Worm (Caenorhabditis elegans) whole organism, L1 larva: Measurements from ENCODE around the gene rpi-2.

Experiments used
- C04F5.9 ChIP-seq: sonication (generic microtip); optimal IDR thresholded peaks from 2 replicates; lab custom pipeline; 2016; ENCODE audit warnings: missing genetic modification characterization, missing compliant biosample characterization
- F16B12.6 ChIP-seq: fragments of 150-350 bp; optimal IDR thresholded peaks from 2 replicates; lab custom pipeline; 2014; ENCODE audit warnings: missing biosample characterization, missing genetic modification characterization
- ama-1 ChIP-seq: fragments of 150-350 bp; optimal IDR thresholded peaks from 2 replicates; lab custom pipeline; 2014
- blmp-1 ChIP-seq: fragments of 150-350 bp; optimal IDR thresholded peaks from 2 replicates; lab custom pipeline; 2014; ENCODE audit warnings: missing biosample characterization, missing genetic modification characterization
- ceh-63 ChIP-seq: fragments of 200-800 bp; sonication (Bioruptor generic); optimal IDR thresholded peaks from 2 replicates; lab custom pipeline; 2018; ENCODE audit warnings: mild to moderate bottlenecking, missing genetic modification characterization, missing compliant biosample characterization
- ceh-8 ChIP-seq: fragments of 200-800 bp; sonication (Bioruptor generic); optimal IDR thresholded peaks from 2 replicates; lab custom pipeline; 2018; ENCODE audit warnings: mild to moderate bottlenecking, missing genetic modification characterization, moderate library complexity, missing compliant biosample characterization
- ceh-82 ChIP-seq, 3 experiments: fragments of 150-350 bp in 1 of 3; sonication (generic microtip) in 2 of 3; optimal IDR thresholded peaks; 2 replicates each; lab custom pipeline; 2014 to 2017; ENCODE audit warnings: missing biosample characterization in 3 of 3, missing genetic modification characterization in 3 of 3
- ceh-88 ChIP-seq: fragments of 200-800 bp; sonication (Bioruptor generic); IDR thresholded peaks from 2 replicates; pipeline ENCODE4 v1.3.6; 2022; ENCODE audit warnings: missing genetic modification characterization, missing compliant biosample characterization
- efl-1 ChIP-seq, 4 experiments: fragments of 150-350 bp; optimal IDR thresholded peaks in 3 of 4; peaks in 1 of 4; 1 replicate in 1 of 4; 2 replicates in 3 of 4; lab custom pipeline; 2014; ENCODE audit warnings: missing biosample characterization in 2 of 4, missing genetic modification characterization in 2 of 4, missing genetic modification reagents in 2 of 4
- efl-3 ChIP-seq: fragments of 200-800 bp; sonication (Bioruptor generic); optimal IDR thresholded peaks from 2 replicates; lab custom pipeline; 2018; ENCODE audit warnings: mild to moderate bottlenecking, missing genetic modification characterization, missing compliant biosample characterization
- egl-13 ChIP-seq: sonication (generic microtip); optimal IDR thresholded peaks from 2 replicates; lab custom pipeline; 2016; ENCODE audit warnings: missing genotype, missing genetic modification reagents, missing genetic modification characterization, missing compliant biosample characterization
- elt-2 ChIP-seq: sonication (generic microtip); optimal IDR thresholded peaks from 2 replicates; lab custom pipeline; 2016; ENCODE audit warnings: missing genetic modification characterization, mild to moderate bottlenecking, inconsistent platforms, missing compliant biosample characterization, missing genetic modification reagents
- ets-5 ChIP-seq: fragments of 200-800 bp; sonication (Bioruptor generic); IDR thresholded peaks from 2 replicates; pipeline ENCODE4 v1.3.6; 2022; ENCODE audit warnings: missing genetic modification characterization, missing compliant biosample characterization
- fkh-4 ChIP-seq: sonication (generic microtip); optimal IDR thresholded peaks from 2 replicates; lab custom pipeline; 2016; ENCODE audit warnings: missing compliant biosample characterization, missing genetic modification characterization, borderline replicate concordance
- hpl-2 ChIP-seq: fragments of 150-350 bp; optimal IDR thresholded peaks from 2 replicates; lab custom pipeline; 2014; ENCODE audit warnings: missing biosample characterization, missing genetic modification reagents, missing genetic modification characterization
- isw-1 ChIP-seq: fragments of 200-800 bp; sonication (Bioruptor generic); IDR thresholded peaks from 2 replicates; pipeline ENCODE4 v1.3.6; 2022; ENCODE audit warnings: missing genetic modification characterization, missing compliant biosample characterization
- lin-13 ChIP-seq: fragments of 150-350 bp; optimal IDR thresholded peaks from 2 replicates; lab custom pipeline; 2014; ENCODE audit warnings: missing biosample characterization, missing genetic modification reagents, missing genetic modification characterization
- lin-14 ChIP-seq: fragments of 200-800 bp; sonication (Bioruptor generic); optimal IDR thresholded peaks from 2 replicates; lab custom pipeline; 2018; ENCODE audit warnings: mild to moderate bottlenecking, missing genetic modification characterization, moderate library complexity, missing compliant biosample characterization
- lin-15B ChIP-seq: fragments of 150-350 bp; sonication (generic microtip); optimal IDR thresholded peaks from 3 replicates; lab custom pipeline; 2014; ENCODE audit warnings: missing biosample characterization, missing genetic modification characterization
- lin-35 ChIP-seq, 2 experiments: fragments of 150-350 bp; optimal IDR thresholded peaks; 2 replicates each; lab custom pipeline; 2014; ENCODE audit warnings: missing biosample characterization in 2 of 2, missing genetic modification characterization in 2 of 2, missing genetic modification reagents in 2 of 2
- lin-39 ChIP-seq: fragments of 150-350 bp; optimal IDR thresholded peaks from 2 replicates; lab custom pipeline; 2014; ENCODE audit warnings: missing biosample characterization, missing genetic modification reagents, missing genetic modification characterization
- mab-9 ChIP-seq: fragments of 200-800 bp; sonication (Bioruptor generic); IDR thresholded peaks from 2 replicates; pipeline ENCODE4 v1.3.6; 2022; ENCODE audit warnings: missing genetic modification reagents, missing genetic modification characterization, missing compliant biosample characterization
- mdl-1 ChIP-seq, 2 experiments: fragments of 150-350 bp; optimal IDR thresholded peaks; 2 replicates each; lab custom pipeline; 2014 to 2017; ENCODE audit warnings: missing biosample characterization in 2 of 2, missing genetic modification characterization in 2 of 2, inconsistent platforms in 1 of 2
- mep-1 ChIP-seq: fragments of 150-350 bp; optimal IDR thresholded peaks from 2 replicates; lab custom pipeline; 2014; ENCODE audit warnings: missing biosample characterization, missing genetic modification characterization
- nhr-11 ChIP-seq: fragments of 150-350 bp; optimal IDR thresholded peaks from 2 replicates; lab custom pipeline; 2014; ENCODE audit warnings: missing biosample characterization, missing genetic modification characterization
- nhr-12 ChIP-seq: sonication (generic microtip); optimal IDR thresholded peaks from 2 replicates; lab custom pipeline; 2017; ENCODE audit warnings: missing biosample characterization, missing genetic modification characterization
- nhr-237 ChIP-seq: fragments of 150-350 bp; optimal IDR thresholded peaks from 2 replicates; lab custom pipeline; 2014; ENCODE audit warnings: missing biosample characterization, missing genetic modification characterization
- nhr-47 ChIP-seq: sonication (generic microtip); optimal IDR thresholded peaks from 2 replicates; lab custom pipeline; 2016; ENCODE audit warnings: mild to moderate bottlenecking, missing genetic modification characterization, moderate library complexity, missing compliant biosample characterization
- nhr-71 ChIP-seq: sonication (generic microtip); optimal IDR thresholded peaks from 2 replicates; lab custom pipeline; 2016; ENCODE audit warnings: mild to moderate bottlenecking, missing genetic modification characterization, moderate library complexity, missing compliant biosample characterization
- nhr-76 ChIP-seq: sonication (generic microtip); optimal IDR thresholded peaks from 2 replicates; lab custom pipeline; 2017; ENCODE audit warnings: missing biosample characterization, missing genetic modification characterization
- nhr-77 ChIP-seq: fragments of 150-350 bp; optimal IDR thresholded peaks from 2 replicates; lab custom pipeline; 2014; ENCODE audit warnings: missing biosample characterization, missing genetic modification characterization
- nhr-84 ChIP-seq: sonication (generic microtip); optimal IDR thresholded peaks from 2 replicates; lab custom pipeline; 2017; ENCODE audit warnings: missing biosample characterization, missing genetic modification characterization
- nhr-90 ChIP-seq: sonication (generic microtip); optimal IDR thresholded peaks from 2 replicates; lab custom pipeline; 2016; ENCODE audit warnings: mild to moderate bottlenecking, missing genetic modification characterization, missing compliant biosample characterization; ENCODE audit not compliant: poor library complexity
- pag-3 ChIP-seq: sonication (generic microtip); optimal IDR thresholded peaks from 2 replicates; lab custom pipeline; 2017; ENCODE audit warnings: missing genetic modification characterization, mild to moderate bottlenecking, missing compliant biosample characterization, antibody characterized with exemption, borderline replicate concordance; ENCODE audit not compliant: insufficient read depth
- pax-3 ChIP-seq: fragments of 200-800 bp; sonication (Bioruptor generic); optimal IDR thresholded peaks from 2 replicates; lab custom pipeline; 2018; ENCODE audit warnings: mild to moderate bottlenecking, missing genetic modification characterization, moderate library complexity, missing compliant biosample characterization
- pqm-1 ChIP-seq: sonication (generic microtip); optimal IDR thresholded peaks from 3 replicates; lab custom pipeline; 2017; ENCODE audit warnings: missing biosample characterization, missing genetic modification characterization
- rnt-1 ChIP-seq: sonication (generic microtip); optimal IDR thresholded peaks from 2 replicates; lab custom pipeline; 2016; ENCODE audit warnings: mild to moderate bottlenecking, missing genetic modification characterization, moderate library complexity, missing compliant biosample characterization
- skn-1 ChIP-seq: fragments of 150-350 bp; optimal IDR thresholded peaks from 2 replicates; lab custom pipeline; 2014; ENCODE audit warnings: missing biosample characterization, missing genetic modification characterization
- snu-23 ChIP-seq: sonication (generic microtip); optimal IDR thresholded peaks from 2 replicates; lab custom pipeline; 2016; ENCODE audit warnings: missing genetic modification characterization, missing compliant biosample characterization
- sptf-1 ChIP-seq: fragments of 150-350 bp; optimal IDR thresholded peaks from 2 replicates; lab custom pipeline; 2014; ENCODE audit warnings: missing biosample characterization, missing genetic modification characterization
- sup-37 ChIP-seq: fragments of 200-800 bp; sonication (Bioruptor generic); optimal IDR thresholded peaks from 2 replicates; lab custom pipeline; 2018; ENCODE audit warnings: mild to moderate bottlenecking, missing genetic modification characterization, missing compliant biosample characterization
- swsn-7 ChIP-seq: sonication (generic microtip); optimal IDR thresholded peaks from 2 replicates; lab custom pipeline; 2016; ENCODE audit warnings: missing genetic modification characterization, missing compliant biosample characterization
- tbx-2 ChIP-seq: sonication (generic microtip); optimal IDR thresholded peaks from 2 replicates; lab custom pipeline; 2016; ENCODE audit warnings: missing genetic modification characterization, missing compliant biosample characterization
- zip-4 ChIP-seq: fragments of 200-800 bp; sonication (Bioruptor generic); optimal IDR thresholded peaks from 2 replicates; lab custom pipeline; 2018; ENCODE audit warnings: mild to moderate bottlenecking, missing genetic modification characterization, moderate library complexity, missing compliant biosample characterization

rpi-2 gene

DNA sequence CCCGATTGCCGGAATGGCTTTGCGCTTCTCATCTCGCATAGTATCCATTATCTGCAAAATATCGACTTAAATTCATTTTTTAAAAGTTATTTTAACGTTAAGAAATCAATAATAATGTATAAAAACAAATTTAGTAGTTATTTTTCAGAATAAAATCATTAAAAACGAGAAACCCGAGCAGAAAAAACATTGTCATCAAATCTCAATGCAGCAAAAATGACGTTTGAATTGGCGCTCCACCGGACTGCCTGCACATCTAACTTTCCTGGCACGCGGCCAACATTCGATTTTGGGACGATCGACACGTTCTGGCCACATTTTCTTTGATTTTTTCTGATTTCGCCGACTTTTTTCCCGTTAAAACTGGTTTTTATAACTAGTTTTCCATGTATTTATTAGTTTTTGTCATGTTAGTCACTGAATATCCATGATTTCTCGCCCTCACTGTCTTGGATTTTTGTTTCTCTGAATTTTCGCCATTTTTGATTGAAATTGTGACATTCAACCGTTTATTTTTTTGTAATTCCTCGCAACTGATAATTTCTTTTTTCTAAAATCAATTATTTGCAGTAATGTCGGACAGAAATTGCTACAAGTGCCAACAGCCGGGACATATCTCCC lies 1.3 kb upstream of the rpi-2 start, which contains the start of the genes pbs-1 and K08D12.3 (continued):
- TF ChIP-seq swsn-7 (tag; lab: Kevin White, UChicago) (peak; percentile 84), nhr-90 (tag; lab: Kevin White, UChicago) (peak; percentile 84), mdl-1 (tag; optimal IDR thresholded peaks at IDR 0.05; lab: Kevin White, UChicago) (peak in 1 of 2 experiments; percentile 80), pag-3 (tag; lab: Kevin White, UChicago) (no peak), ceh-82 (tag; optimal IDR thresholded peaks at IDR 0.05; lab: Kevin White, UChicago) (peak; percentile 74 to 84 (median 77)), sptf-1 (tag; lab: Kevin White, UChicago) (no peak), zip-4 (GFP tag; lab: Kevin White, UChicago) (peak; percentile 42), hpl-2 (GFP tag; lab: Kevin White, UChicago) (peak; percentile 21), fkh-4 (tag; lab: Kevin White, UChicago) (no peak), skn-1 (peak; percentile 98), nhr-77 (peak; percentile 58), C04F5.9 (tag; lab: Kevin White, UChicago) (no peak), lin-39 (peak; percentile 73), F16B12.6 (tag; lab: Kevin White, UChicago) (peak; percentile 39), ceh-88 (GFP tag; lab: Robert Waterston, UW) (peak; percentile 41; the same call in 1 of the 2 replicates), tbx-2 (peak; percentile 80), nhr-11 (peak; percentile 50), efl-1 (optimal IDR thresholded peaks at IDR 0.05; lab: Kevin White, UChicago) (peak; percentile 70 to 93), efl-1 (GFP tag; optimal IDR thresholded peaks at IDR 0.05 in 1 of 2; lab: Kevin White, UChicago) (peak; percentile 92 to 99), rnt-1 (tag; lab: Kevin White, UChicago) (peak; percentile 89), snu-23 (GFP tag; lab: Kevin White, UChicago) (peak; percentile 87), lin-35 (GFP tag; optimal IDR thresholded peaks at IDR 0.05; lab: Kevin White, UChicago) (peak; percentile 94 to 95), nhr-47 (tag; lab: Kevin White, UChicago) (peak; percentile 87), nhr-237 (tag; lab: Kevin White, UChicago) (no peak), lin-14 (GFP tag; lab: Kevin White, UChicago) (peak; percentile 88), efl-3 (GFP tag; lab: Kevin White, UChicago) (no peak), ets-5 (no peak), nhr-76 (tag; lab: Kevin White, UChicago) (no peak), ceh-8 (GFP tag; lab: Kevin White, UChicago) (no peak), lin-13 (GFP tag; lab: Kevin White, UChicago) (peak; percentile 87), elt-2 (tag; lab: Kevin White, UChicago) (peak; percentile 33), nhr-84 (tag; lab: Kevin White, UChicago) (no peak), lin-15B (peak; percentile 78)

DNA sequence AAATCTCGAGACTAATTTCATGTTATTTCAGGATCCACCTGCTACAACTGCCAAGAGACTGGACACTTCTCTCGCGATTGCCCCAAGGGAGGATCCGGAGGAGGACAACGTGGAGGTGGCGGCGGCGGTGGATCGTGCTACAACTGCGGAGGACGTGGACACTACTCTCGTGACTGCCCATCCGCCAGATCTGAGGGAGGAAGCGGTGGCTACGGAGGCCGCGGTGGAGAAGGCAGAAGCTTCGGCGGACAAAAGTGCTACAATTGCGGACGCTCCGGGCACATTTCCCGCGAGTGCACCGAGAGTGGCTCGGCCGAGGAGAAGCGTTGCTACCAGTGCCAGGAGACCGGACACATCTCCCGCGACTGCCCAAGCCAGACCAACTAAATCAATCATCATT lies 527 bp upstream of the rpi-2 start:
- TF ChIP-seq ama-1 (lab: Kevin White, UChicago), result no peak
- TF ChIP-seq nhr-71 (tag; lab: Kevin White, UChicago), result no peak
- TF ChIP-seq mab-9 (GFP tag; lab: Robert Waterston, UW), result 0 out of 2 replicates have a peak, but pooled peaks have one; percentile 31
- no peak for TF ChIP-seq snu-23 (GFP tag; lab: Kevin White, UChicago)
- no peak for TF ChIP-seq mep-1
- peak; percentile 49 for TF ChIP-seq ceh-8 (GFP tag; lab: Kevin White, UChicago)
- no peak for TF ChIP-seq lin-13 (GFP tag; lab: Kevin White, UChicago)
- TF ChIP-seq nhr-12 (tag; lab: Kevin White, UChicago), result no peak
- TF ChIP-seq skn-1, result no peak
- TF ChIP-seq zip-4 (GFP tag; lab: Kevin White, UChicago), result no peak
- no peak for TF ChIP-seq pax-3
- TF ChIP-seq pqm-1 (tag; lab: Kevin White, UChicago), result no peak
- no peak for TF ChIP-seq isw-1 (GFP tag; lab: Robert Waterston, UW)
- TF ChIP-seq sup-37 (GFP tag; lab: Kevin White, UChicago), result no peak
- no peak for TF ChIP-seq elt-2 (tag; lab: Kevin White, UChicago)
- TF ChIP-seq hpl-2 (GFP tag; lab: Kevin White, UChicago), result no peak
- no peak for TF ChIP-seq lin-14 (GFP tag; lab: Kevin White, UChicago)
- no peak for TF ChIP-seq egl-13 (tag; lab: Kevin White, UChicago)
- no peak for TF ChIP-seq ceh-63 (GFP tag; lab: Kevin White, UChicago)
- TF ChIP-seq efl-1 (optimal IDR thresholded peaks at IDR 0.05; lab: Kevin White, UChicago), result no peak
- TF ChIP-seq efl-1 (GFP tag; optimal IDR thresholded peaks at IDR 0.05 in 1 of 2; lab: Kevin White, UChicago), result peak in 1 of 2 experiments; percentile 69
- no peak for TF ChIP-seq ceh-88 (GFP tag; lab: Robert Waterston, UW)
- no peak for TF ChIP-seq blmp-1 (tag; lab: Kevin White, UChicago)
